Worm (Caenorhabditis elegans) whole organism, late embryonic: ENCODE measurements around the gene nhr-185.

Source experiments
- C08G9.2 ChIP-seq: sonication (generic microtip); optimal IDR thresholded peaks from 2 replicates; lab custom pipeline; 2016; ENCODE audit warnings: mild to moderate bottlenecking, missing genetic modification characterization, moderate library complexity, missing compliant biosample characterization
- C38D4.7 ChIP-seq: fragments of 200-800 bp; sonication (Bioruptor generic); optimal IDR thresholded peaks from 2 replicates; lab custom pipeline; 2018; ENCODE audit warnings: mild to moderate bottlenecking, missing genetic modification characterization, moderate library complexity, missing compliant biosample characterization
- F13H6.1 ChIP-seq: sonication (generic microtip); optimal IDR thresholded peaks from 2 replicates; lab custom pipeline; 2016; ENCODE audit warnings: missing genetic modification characterization, missing compliant biosample characterization
- K02D7.2 ChIP-seq: sonication (generic microtip); optimal IDR thresholded peaks from 2 replicates; lab custom pipeline; 2017; ENCODE audit warnings: mild to moderate bottlenecking, missing genetic modification characterization, missing compliant biosample characterization
- K09A11.1 ChIP-seq: sonication (generic microtip); optimal IDR thresholded peaks from 2 replicates; lab custom pipeline; 2017; ENCODE audit warnings: antibody characterized with exemption, mild to moderate bottlenecking, missing genetic modification characterization, missing compliant biosample characterization; ENCODE audit not compliant: insufficient read depth
- T23F11.4 ChIP-seq: fragments of 200-800 bp; sonication (Bioruptor generic); optimal IDR thresholded peaks from 2 replicates; lab custom pipeline; 2018; ENCODE audit warnings: mild to moderate bottlenecking, missing genetic modification characterization, missing compliant biosample characterization
- ama-1 ChIP-seq: fragments of 150-350 bp; optimal IDR thresholded peaks from 2 replicates; lab custom pipeline; 2014
- ceh-14 ChIP-seq: sonication (generic microtip); optimal IDR thresholded peaks from 2 replicates; lab custom pipeline; 2016; ENCODE audit warnings: missing genotype, missing genetic modification characterization, missing compliant biosample characterization
- ceh-30 ChIP-seq: fragments of 150-350 bp; optimal IDR thresholded peaks from 2 replicates; lab custom pipeline; 2014; ENCODE audit warnings: missing biosample characterization, missing genetic modification characterization
- ceh-34 ChIP-seq: sonication (generic microtip); optimal IDR thresholded peaks from 2 replicates; lab custom pipeline; 2016; ENCODE audit warnings: mild to moderate bottlenecking, missing genetic modification characterization, missing compliant biosample characterization
- ceh-45 ChIP-seq: fragments of 200-800 bp; sonication (Bioruptor generic); IDR thresholded peaks from 2 replicates; pipeline ENCODE4 v1.3.6; 2022; ENCODE audit warnings: missing genetic modification reagents, missing genetic modification characterization, missing compliant biosample characterization
- ceh-48 ChIP-seq: sonication (generic microtip); optimal IDR thresholded peaks from 2 replicates; lab custom pipeline; 2016; ENCODE audit warnings: missing genetic modification characterization, inconsistent platforms, missing compliant biosample characterization
- ceh-6 ChIP-seq: fragments of 200-800 bp; sonication (Bioruptor generic); optimal IDR thresholded peaks from 2 replicates; lab custom pipeline; 2018; ENCODE audit warnings: mild to moderate bottlenecking, missing genetic modification characterization, missing compliant biosample characterization
- che-1 ChIP-seq: sonication (generic microtip); optimal IDR thresholded peaks from 2 replicates; lab custom pipeline; 2016; ENCODE audit warnings: mild to moderate bottlenecking, missing genetic modification characterization, missing compliant biosample characterization
- dve-1 ChIP-seq: sonication (generic microtip); optimal IDR thresholded peaks from 2 replicates; lab custom pipeline; 2017; ENCODE audit warnings: antibody characterized with exemption, mild to moderate bottlenecking, missing genetic modification characterization, missing compliant biosample characterization
- elt-2 ChIP-seq: sonication (generic microtip); optimal IDR thresholded peaks from 2 replicates; lab custom pipeline; 2016; ENCODE audit warnings: missing genetic modification reagents, missing genetic modification characterization, missing compliant biosample characterization
- ets-4 ChIP-seq: sonication (generic microtip); optimal IDR thresholded peaks from 2 replicates; lab custom pipeline; 2016; ENCODE audit warnings: missing genetic modification characterization, missing compliant biosample characterization
- fax-1 ChIP-seq: sonication (generic microtip); optimal IDR thresholded peaks from 2 replicates; lab custom pipeline; 2016; ENCODE audit warnings: missing genotype, missing genetic modification characterization, missing compliant biosample characterization
- gmeb-2 ChIP-seq: sonication (generic microtip); optimal IDR thresholded peaks from 2 replicates; lab custom pipeline; 2016; ENCODE audit warnings: missing genetic modification characterization, inconsistent platforms, missing compliant biosample characterization
- hlh-13 ChIP-seq: fragments of 200-800 bp; sonication (Bioruptor generic); optimal IDR thresholded peaks from 2 replicates; lab custom pipeline; 2018; ENCODE audit warnings: mild to moderate bottlenecking, missing genetic modification characterization, missing compliant biosample characterization
- hlh-30 ChIP-seq: sonication (generic microtip); optimal IDR thresholded peaks from 2 replicates; lab custom pipeline; 2017; ENCODE audit warnings: antibody characterized with exemption, missing genetic modification characterization, missing compliant biosample characterization; ENCODE audit not compliant: insufficient read depth
- hlh-6 ChIP-seq: sonication (generic microtip); optimal IDR thresholded peaks from 2 replicates; lab custom pipeline; 2016; ENCODE audit warnings: missing genotype, missing genetic modification characterization, missing compliant biosample characterization
- hlh-8 ChIP-seq: sonication (generic microtip); optimal IDR thresholded peaks from 2 replicates; lab custom pipeline; 2016; ENCODE audit warnings: missing genotype, missing genetic modification characterization, missing compliant biosample characterization
- lim-6 ChIP-seq: sonication (generic microtip); optimal IDR thresholded peaks from 2 replicates; lab custom pipeline; 2016; ENCODE audit warnings: missing genetic modification characterization, missing compliant biosample characterization
- nfya-1 ChIP-seq: sonication (generic microtip); optimal IDR thresholded peaks from 2 replicates; lab custom pipeline; 2017; ENCODE audit warnings: missing genetic modification characterization, mild to moderate bottlenecking, missing compliant biosample characterization, antibody characterized with exemption, moderate library complexity
- nhr-11 ChIP-seq: fragments of 150-350 bp; optimal IDR thresholded peaks from 2 replicates; lab custom pipeline; 2014; ENCODE audit warnings: missing biosample characterization, missing genetic modification characterization
- nhr-232 ChIP-seq: sonication (generic microtip); optimal IDR thresholded peaks from 2 replicates; lab custom pipeline; 2016; ENCODE audit warnings: missing genetic modification characterization, missing compliant biosample characterization
- npax-4 ChIP-seq: sonication (generic microtip); optimal IDR thresholded peaks from 2 replicates; lab custom pipeline; 2016; ENCODE audit warnings: missing genetic modification characterization, missing compliant biosample characterization
- pag-3 ChIP-seq: sonication (generic microtip); optimal IDR thresholded peaks from 2 replicates; lab custom pipeline; 2016; ENCODE audit warnings: missing compliant biosample characterization, missing genetic modification characterization, borderline replicate concordance
- pat-9 ChIP-seq: fragments of 200-800 bp; sonication (Bioruptor generic); optimal IDR thresholded peaks from 2 replicates; lab custom pipeline; 2018; ENCODE audit warnings: mild to moderate bottlenecking, missing genetic modification characterization, moderate library complexity, missing compliant biosample characterization
- pha-2 ChIP-seq: sonication (generic microtip); optimal IDR thresholded peaks from 2 replicates; lab custom pipeline; 2017; ENCODE audit warnings: mild to moderate bottlenecking, missing genetic modification characterization, missing compliant biosample characterization
- pqm-1 ChIP-seq: sonication (generic microtip); optimal IDR thresholded peaks from 2 replicates; lab custom pipeline; 2016; ENCODE audit warnings: missing genetic modification characterization, missing compliant biosample characterization
- sox-2 ChIP-seq: fragments of 200-800 bp; sonication (Bioruptor generic); IDR thresholded peaks from 2 replicates; pipeline ENCODE4 v1.3.6; 2022; ENCODE audit warnings: missing genetic modification reagents, missing genetic modification characterization, missing compliant biosample characterization
- sox-4 ChIP-seq: sonication (generic microtip); optimal IDR thresholded peaks from 2 replicates; lab custom pipeline; 2017; ENCODE audit warnings: mild to moderate bottlenecking, missing genetic modification characterization, inconsistent platforms, missing compliant biosample characterization
- syd-9 ChIP-seq: sonication (generic microtip); optimal IDR thresholded peaks from 2 replicates; lab custom pipeline; 2016; ENCODE audit warnings: mild to moderate bottlenecking, missing genetic modification characterization, moderate library complexity, missing compliant biosample characterization
- tbx-2 ChIP-seq: sonication (generic microtip); optimal IDR thresholded peaks from 2 replicates; lab custom pipeline; 2016; ENCODE audit warnings: missing genetic modification characterization, missing compliant biosample characterization
- tbx-7 ChIP-seq: sonication (generic microtip); optimal IDR thresholded peaks from 2 replicates; lab custom pipeline; 2016; ENCODE audit warnings: missing genotype, missing genetic modification characterization, missing compliant biosample characterization
- ttx-3 ChIP-seq: sonication (generic microtip); optimal IDR thresholded peaks from 2 replicates; lab custom pipeline; 2016; ENCODE audit warnings: missing genetic modification reagents, missing genetic modification characterization, missing compliant biosample characterization
- unc-55 ChIP-seq: sonication (generic microtip); optimal IDR thresholded peaks from 2 replicates; lab custom pipeline; 2017; ENCODE audit warnings: missing biosample characterization, missing genetic modification reagents, missing genetic modification characterization
- unc-86 ChIP-seq: sonication (generic microtip); optimal IDR thresholded peaks from 2 replicates; lab custom pipeline; 2016; ENCODE audit warnings: missing genetic modification characterization, missing compliant biosample characterization
- zip-5 ChIP-seq: sonication (generic microtip); optimal IDR thresholded peaks from 2 replicates; lab custom pipeline; 2016; ENCODE audit warnings: missing genetic modification characterization, missing compliant biosample characterization

Gene nhr-185

ce11 chrV:3832103-3832502 lies 15.1 kb downstream of the nhr-185 start:
- no peak for TF ChIP-seq nhr-11
- TF ChIP-seq nhr-232 (tag; lab: Kevin White, UChicago): no peak
- TF ChIP-seq gmeb-2 (tag; lab: Kevin White, UChicago): no peak
- no peak for TF ChIP-seq che-1 (tag; lab: Kevin White, UChicago)
- TF ChIP-seq pqm-1 (tag; lab: Kevin White, UChicago): no peak
- TF ChIP-seq hlh-13 (GFP tag; lab: Kevin White, UChicago): no peak
- no peak for TF ChIP-seq T23F11.4 (GFP tag; lab: Kevin White, UChicago)
- no peak for TF ChIP-seq ceh-45 (GFP tag; lab: Robert Waterston, UW)
- TF ChIP-seq nfya-1: no peak
- no peak for TF ChIP-seq ama-1 (lab: Kevin White, UChicago)
- no peak for TF ChIP-seq K09A11.1 (tag; lab: Kevin White, UChicago)
- no peak for TF ChIP-seq K02D7.2 (tag; lab: Kevin White, UChicago)
- no peak for TF ChIP-seq pat-9 (tag; lab: Kevin White, UChicago)
- TF ChIP-seq ttx-3 (tag; lab: Kevin White, UChicago): no peak
- no peak for TF ChIP-seq tbx-2
- TF ChIP-seq unc-86 (tag; lab: Kevin White, UChicago): no peak

- TF ChIP-seq ceh-14 (tag; lab: Kevin White, UChicago) (no peak), hlh-8 (tag; lab: Kevin White, UChicago) (no peak), F13H6.1 (tag; lab: Kevin White, UChicago) (no peak), unc-55 (GFP tag; lab: Kevin White, UChicago) (no peak), zip-5 (tag; lab: Kevin White, UChicago) (no peak), tbx-7 (tag; lab: Kevin White, UChicago) (no peak), nhr-232 (tag; lab: Kevin White, UChicago) (no peak), gmeb-2 (tag; lab: Kevin White, UChicago) (no peak)
Observed at ce11 chrV:3831616-3832015, 15.6 kb downstream of the nhr-185 start, which contains the start of gene H10D18.5. Gene H10D18.5, minus strand, starts transcription at chrV:3831716.

- TF ChIP-seq C38D4.7 (GFP tag; lab: Kevin White, UChicago): no peak
- no peak for TF ChIP-seq npax-4
- no peak for TF ChIP-seq sox-4 (tag; lab: Kevin White, UChicago)
- no peak for TF ChIP-seq ceh-6 (GFP tag; lab: Kevin White, UChicago)
- TF ChIP-seq ceh-14 (tag; lab: Kevin White, UChicago): no peak
- TF ChIP-seq gmeb-2 (tag; lab: Kevin White, UChicago): no peak
- TF ChIP-seq ceh-30 (tag; lab: Kevin White, UChicago): no peak
- TF ChIP-seq elt-2 (tag; lab: Kevin White, UChicago): no peak
- TF ChIP-seq ets-4 (tag; lab: Kevin White, UChicago): no peak
- TF ChIP-seq pha-2 (tag; lab: Kevin White, UChicago): no peak
- TF ChIP-seq ceh-34 (tag; lab: Kevin White, UChicago): no peak
- TF ChIP-seq C08G9.2: no peak
- no peak for TF ChIP-seq ceh-48 (tag; lab: Kevin White, UChicago)
- no peak for TF ChIP-seq lim-6 (tag; lab: Kevin White, UChicago)
- TF ChIP-seq pat-9 (tag; lab: Kevin White, UChicago): no peak
- TF ChIP-seq pag-3 (tag; lab: Kevin White, UChicago): no peak
- no peak for TF ChIP-seq zip-5 (tag; lab: Kevin White, UChicago)
Observed at ce11 chrV:3825190-3825589, 22.0 kb downstream of the nhr-185 start.

ce11 chrV:3820875-3821274 lies 26.3 kb downstream of the nhr-185 start:
- TF ChIP-seq ceh-45 (GFP tag; lab: Robert Waterston, UW): no peak
- TF ChIP-seq sox-2 (GFP tag; lab: Robert Waterston, UW): no peak
- no peak for TF ChIP-seq hlh-8 (tag; lab: Kevin White, UChicago)
- no peak for TF ChIP-seq hlh-30 (tag; lab: Kevin White, UChicago)
- no peak for TF ChIP-seq pag-3 (tag; lab: Kevin White, UChicago)
- TF ChIP-seq tbx-2: no peak
- TF ChIP-seq hlh-6: no peak
- no peak for TF ChIP-seq dve-1 (tag; lab: Kevin White, UChicago)
- TF ChIP-seq elt-2 (tag; lab: Kevin White, UChicago): no peak
- TF ChIP-seq pha-2 (tag; lab: Kevin White, UChicago): no peak
- no peak for TF ChIP-seq syd-9 (tag; lab: Kevin White, UChicago)
- no peak for TF ChIP-seq T23F11.4 (GFP tag; lab: Kevin White, UChicago)
- no peak for TF ChIP-seq fax-1 (tag; lab: Kevin White, UChicago)
